Worm (Caenorhabditis elegans) whole organism, young adult: ENCODE data around the gene inx-9.
A peak's percentile ranks its signal among the peaks of the same experiment; 100 is the strongest.

Experiments
- F39B2.1 ChIP-seq: fragments of 200-800 bp; sonication (Bioruptor generic); IDR thresholded peaks from 2 replicates; pipeline ENCODE4 v1.3.6; 2022; ENCODE audit warnings: missing genetic modification reagents, missing genetic modification characterization, missing compliant biosample characterization
- F49E8.2 ChIP-seq: sonication (generic microtip); optimal IDR thresholded peaks from 3 replicates; lab custom pipeline; 2017; ENCODE audit warnings: missing genetic modification characterization, mild to moderate bottlenecking, missing compliant biosample characterization, antibody characterized with exemption, moderate library complexity; ENCODE audit not compliant: insufficient read depth
- F57A8.1 ChIP-seq: fragments of 200-800 bp; sonication (Bioruptor generic); optimal IDR thresholded peaks from 2 replicates; lab custom pipeline; 2018; ENCODE audit warnings: mild to moderate bottlenecking, missing genetic modification characterization, moderate library complexity, missing compliant biosample characterization
- K11D2.4 ChIP-seq: fragments of 200-800 bp; sonication (Bioruptor generic); IDR thresholded peaks from 2 replicates; pipeline ENCODE4 v1.3.6; 2022; ENCODE audit warnings: missing genetic modification reagents, missing genetic modification characterization, missing compliant biosample characterization
- T26A5.8 ChIP-seq: sonication (generic microtip); optimal IDR thresholded peaks from 2 replicates; lab custom pipeline; 2016; ENCODE audit warnings: missing genetic modification characterization, missing compliant biosample characterization
- Y56A3A.18 ChIP-seq: fragments of 200-800 bp; sonication (Bioruptor generic); IDR thresholded peaks from 2 replicates; pipeline ENCODE4 v1.3.6; 2022; ENCODE audit warnings: missing genetic modification reagents, missing genetic modification characterization, missing compliant biosample characterization
- Y67H2A.10 ChIP-seq: fragments of 200-800 bp; sonication (Bioruptor generic); conservative IDR thresholded peaks from 2 replicates; pipeline ENCODE4 v1.3.6; 2022; ENCODE audit warnings: missing genetic modification reagents, missing genetic modification characterization, missing compliant biosample characterization
- ZK185.1 ChIP-seq: sonication (generic microtip); optimal IDR thresholded peaks from 2 replicates; lab custom pipeline; 2016; ENCODE audit warnings: mild to moderate bottlenecking, missing genetic modification characterization, missing compliant biosample characterization; ENCODE audit not compliant: poor library complexity, severe bottlenecking
- atf-7 ChIP-seq: sonication (generic microtip); optimal IDR thresholded peaks from 2 replicates; lab custom pipeline; 2017; ENCODE audit warnings: mild to moderate bottlenecking, missing genetic modification characterization, missing compliant biosample characterization
- attf-6 ChIP-seq: fragments of 200-800 bp; sonication (Bioruptor generic); IDR thresholded peaks from 2 replicates; pipeline ENCODE4 v1.3.6; 2022; ENCODE audit warnings: missing genetic modification reagents, missing genetic modification characterization, missing compliant biosample characterization
- cebp-1 ChIP-seq, 2 experiments: fragments of 200-800 bp in 1 of 2; sonication (Bioruptor generic) in 1 of 2; sonication (generic microtip) in 1 of 2; IDR thresholded peaks in 1 of 2; optimal IDR thresholded peaks in 1 of 2; 2 replicates each; pipeline versions ENCODE4 v1.3.6 to Lab custom; 2017 to 2022; ENCODE audit warnings: missing compliant biosample characterization in 2 of 2, missing genetic modification characterization in 2 of 2, mild to moderate bottlenecking in 1 of 2, missing genetic modification reagents in 1 of 2, moderate library complexity in 1 of 2
- ceh-100 ChIP-seq: fragments of 200-800 bp; sonication (Bioruptor generic); IDR thresholded peaks from 2 replicates; pipeline ENCODE4 v1.3.6; 2022; ENCODE audit warnings: missing genetic modification reagents, missing genetic modification characterization, missing compliant biosample characterization
- ceh-40 ChIP-seq: fragments of 200-800 bp; sonication (Bioruptor generic); IDR thresholded peaks from 2 replicates; pipeline ENCODE4 v1.3.6; 2022; ENCODE audit warnings: missing genetic modification characterization, missing compliant biosample characterization
- ceh-79 ChIP-seq: sonication (generic microtip); optimal IDR thresholded peaks from 2 replicates; lab custom pipeline; 2017; ENCODE audit warnings: mild to moderate bottlenecking, missing genetic modification characterization, missing compliant biosample characterization
- chd-7 ChIP-seq: sonication (generic microtip); optimal IDR thresholded peaks from 2 replicates; lab custom pipeline; 2016; ENCODE audit warnings: mild to moderate bottlenecking, missing genetic modification characterization, moderate library complexity, missing compliant biosample characterization
- die-1 ChIP-seq: sonication (generic microtip); optimal IDR thresholded peaks from 2 replicates; lab custom pipeline; 2016; ENCODE audit warnings: missing genotype, mild to moderate bottlenecking, missing genetic modification characterization, missing compliant biosample characterization
- ets-4 ChIP-seq: fragments of 200-800 bp; sonication (Bioruptor generic); optimal IDR thresholded peaks from 2 replicates; lab custom pipeline; 2018; ENCODE audit warnings: mild to moderate bottlenecking, missing genetic modification characterization, missing compliant biosample characterization
- hmg-1.2 ChIP-seq: fragments of 200-800 bp; sonication (Bioruptor generic); IDR thresholded peaks from 2 replicates; pipeline ENCODE4 v1.3.6; 2022; ENCODE audit warnings: missing genetic modification reagents, missing genetic modification characterization, missing compliant biosample characterization
- hmg-20 ChIP-seq: fragments of 200-800 bp; sonication (Bioruptor generic); IDR thresholded peaks from 2 replicates; pipeline ENCODE4 v1.3.6; 2022; ENCODE audit warnings: missing genetic modification reagents, missing genetic modification characterization, missing compliant biosample characterization
- lag-1 ChIP-seq: fragments of 200-800 bp; sonication (Bioruptor generic); IDR thresholded peaks from 2 replicates; pipeline ENCODE4 v1.3.6; 2022; ENCODE audit warnings: missing genetic modification reagents, missing genetic modification characterization, missing compliant biosample characterization
- let-607 ChIP-seq, 2 experiments: fragments of 200-800 bp in 1 of 2; sonication (Bioruptor generic) in 1 of 2; sonication (generic microtip) in 1 of 2; optimal IDR thresholded peaks; 2 replicates each; lab custom pipeline; 2016 to 2018; ENCODE audit warnings: mild to moderate bottlenecking in 2 of 2, missing compliant biosample characterization in 2 of 2, missing genetic modification characterization in 2 of 2, moderate library complexity in 2 of 2, missing genotype in 1 of 2
- lin-40 ChIP-seq: sonication (generic microtip); optimal IDR thresholded peaks from 2 replicates; lab custom pipeline; 2016; ENCODE audit warnings: missing genetic modification characterization, mild to moderate bottlenecking, missing compliant biosample characterization, missing genotype, missing genetic modification reagents
- lin-54 ChIP-seq: fragments of 200-800 bp; sonication (Bioruptor generic); optimal IDR thresholded peaks from 2 replicates; lab custom pipeline; 2018; ENCODE audit warnings: mild to moderate bottlenecking, missing genetic modification characterization, missing compliant biosample characterization
- lir-1 ChIP-seq: fragments of 200-800 bp; sonication (Bioruptor generic); conservative IDR thresholded peaks from 2 replicates; pipeline ENCODE4 v1.3.6; 2022; ENCODE audit warnings: missing genetic modification reagents, missing genetic modification characterization, missing compliant biosample characterization
- madf-10 ChIP-seq: sonication (generic microtip); optimal IDR thresholded peaks from 2 replicates; lab custom pipeline; 2016; ENCODE audit warnings: mild to moderate bottlenecking, missing genetic modification characterization, missing compliant biosample characterization
- madf-6 ChIP-seq: fragments of 200-800 bp; sonication (Bioruptor generic); IDR thresholded peaks from 2 replicates; pipeline ENCODE4 v1.3.6; 2022; ENCODE audit warnings: missing genetic modification reagents, missing genetic modification characterization, missing compliant biosample characterization
- nfyb-1 ChIP-seq: fragments of 200-800 bp; sonication (Bioruptor generic); IDR thresholded peaks from 2 replicates; pipeline ENCODE4 v1.3.6; 2022; ENCODE audit warnings: missing genetic modification reagents, missing genetic modification characterization, missing compliant biosample characterization
- nhr-120 ChIP-seq: fragments of 200-800 bp; sonication (Bioruptor generic); IDR thresholded peaks from 2 replicates; pipeline ENCODE4 v1.3.6; 2022; ENCODE audit warnings: missing genetic modification characterization, missing compliant biosample characterization
- nhr-80 ChIP-seq: sonication (generic microtip); optimal IDR thresholded peaks from 2 replicates; lab custom pipeline; 2016; ENCODE audit warnings: missing genetic modification characterization, missing compliant biosample characterization
- rcor-1 ChIP-seq: fragments of 200-800 bp; sonication (Bioruptor generic); IDR thresholded peaks from 2 replicates; pipeline ENCODE4 v1.3.6; 2022; ENCODE audit warnings: missing genetic modification reagents, missing genetic modification characterization, missing compliant biosample characterization
- snpc-4 ChIP-seq, 5 experiments: fragments of 150-350 bp in 1 of 5; sonication (generic microtip) in 4 of 5; optimal IDR thresholded peaks; 2 replicates each; lab custom pipeline; 2014 to 2018; ENCODE audit warnings: missing genetic modification characterization in 5 of 5, missing biosample characterization in 3 of 5, antibody characterized with exemption in 2 of 5, mild to moderate bottlenecking in 2 of 5, missing compliant biosample characterization in 2 of 5, missing genotype in 2 of 5, moderate library complexity in 2 of 5, missing genetic modification reagents in 1 of 5
- somi-1 ChIP-seq: fragments of 200-800 bp; sonication (Bioruptor generic); optimal IDR thresholded peaks from 2 replicates; lab custom pipeline; 2018; ENCODE audit warnings: mild to moderate bottlenecking, missing genetic modification characterization, missing compliant biosample characterization
- zfh-2 ChIP-seq: fragments of 200-800 bp; sonication (Bioruptor generic); conservative IDR thresholded peaks from 2 replicates; pipeline ENCODE4 v1.3.6; 2022; ENCODE audit warnings: missing genetic modification reagents, missing genetic modification characterization, missing compliant biosample characterization
- zim-3 ChIP-seq: sonication (generic microtip); optimal IDR thresholded peaks from 2 replicates; lab custom pipeline; 2017; ENCODE audit warnings: mild to moderate bottlenecking, missing genetic modification characterization, moderate library complexity, missing compliant biosample characterization
- ztf-18 ChIP-seq: sonication (generic microtip); optimal IDR thresholded peaks from 2 replicates; lab custom pipeline; 2016; ENCODE audit warnings: missing genotype, mild to moderate bottlenecking, missing genetic modification characterization, missing compliant biosample characterization
- ztf-25 ChIP-seq: fragments of 200-800 bp; sonication (Bioruptor generic); IDR thresholded peaks from 2 replicates; pipeline ENCODE4 v1.3.6; 2022; ENCODE audit warnings: missing genetic modification reagents, missing genetic modification characterization, missing compliant biosample characterization
- ztf-26 ChIP-seq: sonication (generic microtip); optimal IDR thresholded peaks from 2 replicates; lab custom pipeline; 2017; ENCODE audit warnings: missing genetic modification characterization, missing compliant biosample characterization
- ztf-6 ChIP-seq: fragments of 200-800 bp; sonication (Bioruptor generic); IDR thresholded peaks from 2 replicates; pipeline ENCODE4 v1.3.6; 2022; ENCODE audit warnings: missing genetic modification reagents, missing genetic modification characterization, missing compliant biosample characterization

Gene inx-9

ce11 chrIV:11681905-11682304, 5.8 kb downstream of the inx-9 start, which contains the start of gene ZK792.4:
ZK792.4 (minus strand) TSS chrIV:11682005.
- no peak for TF ChIP-seq nhr-120
- no peak for TF ChIP-seq ztf-6 (GFP tag; lab: Robert Waterston, UW)
- TF ChIP-seq somi-1 (GFP tag; lab: Kevin White, UChicago), result no peak

ce11 chrIV:11688018-11688417, 11.9 kb downstream of the inx-9 start, which contains the start of gene ZK792.5:
ZK792.5 (minus strand) TSS chrIV:11688118.
- TF ChIP-seq lag-1 (GFP tag; lab: Robert Waterston, UW) (no peak), attf-6 (GFP tag; lab: Robert Waterston, UW) (0 out of 2 replicates have a peak, but pooled peaks have one; percentile 1)
- TF ChIP-seq, all 124 proteins: peak for 1

- TF ChIP-seq Y67H2A.10 (no peak), F57A8.1 (no peak), T26A5.8 (no peak)
Observed at ce11 chrIV:11690988-11691387, 14.8 kb downstream of the inx-9 start, which contains the start of gene let-60. let-60 (minus strand) TSS chrIV:11691088.

- TF ChIP-seq somi-1 (GFP tag; lab: Kevin White, UChicago) (no peak), chd-7 (no peak), nhr-80 (tag; lab: Kevin White, UChicago) (peak; percentile 12), snpc-4 (GFP tag; optimal IDR thresholded peaks at IDR 0.05; lab: Kevin White, UChicago) (no peak), snpc-4 (tag; optimal IDR thresholded peaks at IDR 0.05; lab: Kevin White, UChicago) (peak in 1 of 4 experiments; percentile 25), cebp-1 (GFP tag; IDR thresholded peaks at IDR 0.05; lab: Robert Waterston, UW) (no peak), cebp-1 (tag; optimal IDR thresholded peaks at IDR 0.05; lab: Kevin White, UChicago) (peak; percentile 22)
Observed at ce11 chrIV:11691524-11691923, 15.4 kb downstream of the inx-9 start.

- TF ChIP-seq Y56A3A.18 (GFP tag; lab: Robert Waterston, UW), result peak; percentile 45; the same call in 1 of the 2 replicates
- TF ChIP-seq nhr-120, result no peak
- TF ChIP-seq lin-54 (GFP tag; lab: Kevin White, UChicago), result peak; percentile 34
- TF ChIP-seq lin-40 (tag; lab: Kevin White, UChicago), result peak; percentile 58
- peak; percentile 89 for TF ChIP-seq ets-4 (GFP tag; lab: Kevin White, UChicago)
- no peak for TF ChIP-seq lir-1
- TF ChIP-seq ztf-25 (GFP tag; lab: Robert Waterston, UW), result no peak
- no peak for TF ChIP-seq F39B2.1 (GFP tag; lab: Robert Waterston, UW)
- TF ChIP-seq hmg-20 (GFP tag; lab: Robert Waterston, UW), result no peak
- no peak for TF ChIP-seq zim-3 (tag; lab: Kevin White, UChicago)
- no peak for TF ChIP-seq madf-6 (GFP tag; lab: Robert Waterston, UW)
- TF ChIP-seq nfyb-1 (GFP tag; lab: Robert Waterston, UW), result peak; percentile 49; the same call in 1 of the 2 replicates
- no peak for TF ChIP-seq F49E8.2
- TF ChIP-seq K11D2.4 (GFP tag; lab: Robert Waterston, UW), result no peak
- TF ChIP-seq die-1 (tag; lab: Kevin White, UChicago), result no peak
- TF ChIP-seq snpc-4 (GFP tag; optimal IDR thresholded peaks at IDR 0.05; lab: Kevin White, UChicago), result no peak
- peak in 3 of 4 experiments; percentile 15 to 43 (median 25) for TF ChIP-seq snpc-4 (tag; optimal IDR thresholded peaks at IDR 0.05; lab: Kevin White, UChicago)
- no peak for TF ChIP-seq ceh-100 (GFP tag; lab: Robert Waterston, UW)
- peak; percentile 53 for TF ChIP-seq ZK185.1 (tag; lab: Kevin White, UChicago)
- TF ChIP-seq hmg-1.2 (GFP tag; lab: Robert Waterston, UW), result peak; percentile 90
- TF ChIP-seq rcor-1, result 0 out of 2 replicates have a peak, but pooled peaks have one; percentile 23
- peak; percentile 94 for TF ChIP-seq madf-10
- TF ChIP-seq ceh-79 (tag; lab: Kevin White, UChicago), result no peak
- peak; percentile 21 for TF ChIP-seq ztf-18 (tag; lab: Kevin White, UChicago)
- TF ChIP-seq atf-7, result peak; percentile 48
- TF ChIP-seq zfh-2 (GFP tag; lab: Robert Waterston, UW), result peak; percentile 89
- TF ChIP-seq nhr-80 (tag; lab: Kevin White, UChicago), result peak; percentile 98
- peak; percentile 55 for TF ChIP-seq ztf-26
- TF ChIP-seq let-607 (tag; optimal IDR thresholded peaks at IDR 0.05; lab: Kevin White, UChicago), result peak in 1 of 2 experiments; percentile 53
- no peak for TF ChIP-seq ceh-40 (GFP tag; lab: Robert Waterston, UW)
- TF ChIP-seq F57A8.1, result no peak
Observed at ce11 chrIV:11692071-11692673, 16.0 kb downstream of the inx-9 start.
